Fruit fly (Drosophila melanogaster): ENCODE results near the gene Cox17.
A peak's percentile ranks its signal among the peaks of the same experiment; 100 is the strongest.

Cox17 gene

DNA sequence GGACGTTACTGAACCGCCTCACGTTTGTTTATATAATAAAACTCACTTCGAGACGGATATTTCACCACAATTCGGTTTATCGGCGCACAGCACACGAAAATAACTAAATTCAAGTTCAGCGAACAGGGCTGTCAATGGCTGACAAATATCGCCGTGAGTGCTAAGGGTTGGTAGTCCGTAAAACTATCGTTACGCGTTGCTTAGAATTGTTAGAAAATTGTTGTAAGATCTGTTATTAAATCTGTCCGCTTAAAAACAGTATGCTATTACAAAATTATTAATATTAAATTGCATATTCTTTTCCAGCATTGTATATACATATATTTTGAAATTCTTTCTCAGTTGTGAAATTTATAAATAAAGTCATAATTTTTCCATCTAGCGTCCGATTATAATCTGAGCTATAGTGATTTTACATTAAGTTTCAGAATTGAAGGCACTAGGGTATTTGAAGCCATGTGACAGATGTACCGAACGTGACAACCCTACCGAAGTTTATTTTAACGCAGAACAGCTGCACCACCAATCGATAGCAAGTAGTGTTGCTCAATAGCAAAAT, at the start of gene Cox17 (continued):
- TF ChIP-seq sima (GFP tag; optimal IDR thresholded peaks at IDR 0.05), result no peak
- TF ChIP-seq Ada2b (GFP tag; IDR thresholded peaks at IDR 0.05), result peak; percentile 48
- peak; percentile 90 for TF ChIP-seq CG10543 (GFP tag; optimal IDR thresholded peaks at IDR 0.05)
- TF ChIP-seq CG11456 (GFP tag; IDR thresholded peaks at IDR 0.05), result peak; percentile 75; the same call in 2 of the 3 replicates
- peak; percentile 69 for TF ChIP-seq sisA (GFP tag; IDR thresholded peaks at IDR 0.05)
- peak; percentile 75 for TF ChIP-seq twi (tag; optimal IDR thresholded peaks at IDR 0.05)
- TF ChIP-seq CG11247 (GFP tag; IDR thresholded peaks at IDR 0.05), result no peak; the same call in 1 of the 2 replicates
- TF ChIP-seq schlank (tag; optimal IDR thresholded peaks at IDR 0.05), result peak; percentile 26
- TF ChIP-seq pan (optimal IDR thresholded peaks at IDR 0.05), result no peak
- TF ChIP-seq pan (GFP tag; optimal IDR thresholded peaks at IDR 0.05 in 1 of 2, IDR thresholded peaks at IDR 0.05 in 1 of 2), result peak in 1 of 2 experiments; percentile 65
- TF ChIP-seq CG32767 (GFP tag; IDR thresholded peaks at IDR 0.05), result no peak; the same call in 1 of the 2 replicates
- peak; percentile 3; the same call in 1 of the 2 replicates for TF ChIP-seq CG1024 (GFP tag; IDR thresholded peaks at IDR 0.05)
- no peak for TF ChIP-seq ash1 (GFP tag; optimal IDR thresholded peaks at IDR 0.05)
- no peak for TF ChIP-seq CG8765 (GFP tag; IDR thresholded peaks at IDR 0.05)
- peak; percentile 62 for TF ChIP-seq shn (GFP tag; optimal IDR thresholded peaks at IDR 0.05)
- no peak for TF ChIP-seq z (GFP tag; IDR thresholded peaks at IDR 0.05)
- peak; percentile 85 for TF ChIP-seq CG8924 (tag; optimal IDR thresholded peaks at IDR 0.05)
- TF ChIP-seq Lhr (GFP tag; optimal IDR thresholded peaks at IDR 0.05), result peak; percentile 47
- TF ChIP-seq unc-4 (GFP tag; IDR thresholded peaks at IDR 0.05; ENCODE audit: partially characterized antibody), result peak; percentile 76
- TF ChIP-seq Hr39 (optimal IDR thresholded peaks at IDR 0.05), result no peak
- no peak for TF ChIP-seq Lim3 (GFP tag; IDR thresholded peaks at IDR 0.05)
- TF ChIP-seq peb (GFP tag; IDR thresholded peaks at IDR 0.05), result no peak
- peak in 1 of 2 experiments; percentile 96 for TF ChIP-seq eve (GFP tag; optimal IDR thresholded peaks at IDR 0.05)
- peak; percentile 70 for TF ChIP-seq CG4617 (GFP tag; optimal IDR thresholded peaks at IDR 0.05; ENCODE audit: borderline replicate concordance)
- TF ChIP-seq chif (GFP tag; optimal IDR thresholded peaks at IDR 0.05), result peak; percentile 27 to 78
- peak; percentile 31 for TF ChIP-seq gro (GFP tag; optimal IDR thresholded peaks at IDR 0.05)
- peak; percentile 67 for TF ChIP-seq CG2875 (GFP tag; optimal IDR thresholded peaks at IDR 0.05)
- TF ChIP-seq psq (GFP tag; optimal IDR thresholded peaks at IDR 0.05), result peak; percentile 56
- TF ChIP-seq Mad (GFP tag; optimal IDR thresholded peaks at IDR 0.05), result peak; percentile 72
- no peak for TF ChIP-seq mirr (GFP tag; optimal IDR thresholded peaks at IDR 0.05)
- TF ChIP-seq CG42726 (GFP tag; IDR thresholded peaks at IDR 0.05; ENCODE audit: partially characterized antibody), result 0 out of 2 replicates have a peak, but pooled peaks have one; percentile 25
- peak; percentile 73 for TF ChIP-seq nau (GFP tag; optimal IDR thresholded peaks at IDR 0.05)
- TF ChIP-seq CG13624 (GFP tag; optimal IDR thresholded peaks at IDR 0.05), result peak; percentile 55
- peak; percentile 78 for TF ChIP-seq CG1233 (GFP tag; optimal IDR thresholded peaks at IDR 0.05)
- peak; percentile 67 for TF ChIP-seq ssp (GFP tag; IDR thresholded peaks at IDR 0.05)
- TF ChIP-seq CG3163 (GFP tag; optimal IDR thresholded peaks at IDR 0.05), result peak; percentile 19
- TF ChIP-seq cad (GFP tag; optimal IDR thresholded peaks at IDR 0.05), result no peak
- peak; percentile 74 for TF ChIP-seq pho (GFP tag; optimal IDR thresholded peaks at IDR 0.05)
- peak; percentile 78 for TF ChIP-seq BtbVII (GFP tag; optimal IDR thresholded peaks at IDR 0.05)
- TF ChIP-seq Atf3 (GFP tag; optimal IDR thresholded peaks at IDR 0.05), result peak; percentile 48
- TF ChIP-seq dmrt99B (tag; optimal IDR thresholded peaks at IDR 0.05), result peak; percentile 83
- TF ChIP-seq org-1 (GFP tag; optimal IDR thresholded peaks at IDR 0.05), result peak; percentile 71
- peak; percentile 83 for TF ChIP-seq CG18599 (GFP tag; optimal IDR thresholded peaks at IDR 0.05)
- TF ChIP-seq jing (GFP tag; optimal IDR thresholded peaks at IDR 0.05), result peak; percentile 35
- peak; percentile 89 for TF ChIP-seq phol (tag; optimal IDR thresholded peaks at IDR 0.05)
- peak; percentile 55 for TF ChIP-seq CG10274 (GFP tag; optimal IDR thresholded peaks at IDR 0.05)
- TF ChIP-seq CG6254 (GFP tag; optimal IDR thresholded peaks at IDR 0.05), result peak; percentile 43
- peak; percentile 76 for TF ChIP-seq CG33557 (GFP tag; optimal IDR thresholded peaks at IDR 0.05)
- TF ChIP-seq CG1792 (GFP tag; optimal IDR thresholded peaks at IDR 0.05), result peak; percentile 0
- TF ChIP-seq CG6683 (GFP tag; optimal IDR thresholded peaks at IDR 0.05), result peak; percentile 67
- no peak for TF ChIP-seq ham (GFP tag; IDR thresholded peaks at IDR 0.05)

Measured in whole organism, embryonic.